Worm (Caenorhabditis elegans): ENCODE data around the gene F54E2.2.

DNA sequence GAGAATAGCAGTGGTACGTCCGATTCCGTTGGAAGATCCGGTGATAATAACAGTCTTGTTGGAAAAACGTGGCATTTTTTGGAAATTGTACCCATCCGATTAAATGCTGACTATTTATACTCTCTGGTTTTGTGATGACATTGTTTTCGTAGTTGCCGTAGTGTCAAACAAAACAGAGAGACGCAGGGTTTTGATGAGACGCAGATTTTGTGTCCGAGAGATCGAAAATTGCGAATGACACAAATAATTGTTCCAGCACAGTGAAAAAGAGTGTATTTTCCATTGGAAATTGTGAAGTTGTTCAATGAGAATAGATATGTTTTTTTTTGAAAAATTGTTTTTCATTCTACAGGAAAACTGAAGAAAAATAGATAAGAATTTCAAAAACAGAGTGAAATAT, 33.0 kb upstream of the F54E2.2 start, which contains the start of gene R05D8.7:
- no peak for TF ChIP-seq pha-4 (tag; optimal IDR thresholded peaks at IDR 0.05)
- no peak for TF ChIP-seq fkh-10 (GFP tag; optimal IDR thresholded peaks at IDR 0.05)
- no peak for TF ChIP-seq pqm-1 (tag; optimal IDR thresholded peaks at IDR 0.05)
- TF ChIP-seq ceh-16 (tag; optimal IDR thresholded peaks at IDR 0.05): no peak
- no peak for TF ChIP-seq elt-1 (tag; optimal IDR thresholded peaks at IDR 0.05)
- TF ChIP-seq snpc-4 (tag; optimal IDR thresholded peaks at IDR 0.05): no peak
- TF ChIP-seq elt-2 (tag; optimal IDR thresholded peaks at IDR 0.05): no peak
- no peak for TF ChIP-seq unc-62 (GFP tag; optimal IDR thresholded peaks at IDR 0.05)
- TF ChIP-seq mdl-1 (tag; optimal IDR thresholded peaks at IDR 0.05): no peak
- TF ChIP-seq unc-39 (tag; optimal IDR thresholded peaks at IDR 0.05): no peak
- no peak for TF ChIP-seq nhr-237 (tag; optimal IDR thresholded peaks at IDR 0.05)

Data from whole organism, L3 larva.